Worm (Caenorhabditis elegans): ENCODE data around the gene thn-5.
"Not testable (repeated sequence)": the region's sequence is repeated elsewhere in the genome, so short reads cannot be mapped to it uniquely, and the experiment has no call there.

- not testable (repeated sequence) for TF ChIP-seq nhr-76 (tag; optimal IDR thresholded peaks at IDR 0.05); arid-1 (GFP tag; conservative IDR thresholded peaks at IDR 0.05); nhr-11 (tag; optimal IDR thresholded peaks at IDR 0.05); snpc-4 (tag; optimal IDR thresholded peaks at IDR 0.05); ceh-28 (tag; optimal IDR thresholded peaks at IDR 0.05); lir-3 (tag; optimal IDR thresholded peaks at IDR 0.05); F26F4.8 (GFP tag; conservative IDR thresholded peaks at IDR 0.05); ZK546.5 (tag; optimal IDR thresholded peaks at IDR 0.05); zag-1 (tag; optimal IDR thresholded peaks at IDR 0.05)
These were observed 12.1 kb upstream of the thn-5 start, which contains the start of gene nsph-4.2 for ce11 chrIV:5218496-5218895.

Measured in whole organism, L4 larva.